Worm (Caenorhabditis elegans): ENCODE data around the gene agl-1.

- TF ChIP-seq hnd-1 (tag; optimal IDR thresholded peaks at IDR 0.05) (no peak), ama-1 (optimal IDR thresholded peaks at IDR 0.05) (no peak), scrt-1 (GFP tag; IDR thresholded peaks at IDR 0.05) (no peak), tbx-11 (GFP tag; IDR thresholded peaks at IDR 0.05) (no peak), hmg-4 (GFP tag; optimal IDR thresholded peaks at IDR 0.05) (no peak), tra-4 (tag; optimal IDR thresholded peaks at IDR 0.05) (no peak)
Measured at ce11 chrII:14310729-14311388, 47.1 kb downstream of the agl-1 start, which contains the start of gene ctl-3.

All from whole organism, early embryonic.